Worm (Caenorhabditis elegans) whole organism, midembryonic: ENCODE measurements around the gene F16H6.3.

ENCODE experiments used
- T22C8.4 ChIP-seq: fragments of 200-800 bp; sonication (Bioruptor generic); IDR thresholded peaks from 2 replicates; pipeline ENCODE4 v1.3.6; 2022; ENCODE audit warnings: missing genetic modification characterization, missing compliant biosample characterization
- cog-1 ChIP-seq: sonication (generic microtip); optimal IDR thresholded peaks from 2 replicates; lab custom pipeline; 2016; ENCODE audit warnings: missing genetic modification characterization, missing compliant biosample characterization
- flt-1 ChIP-seq: fragments of 200-800 bp; sonication (Bioruptor generic); IDR thresholded peaks from 2 replicates; pipeline ENCODE4 v1.3.6; 2022; ENCODE audit warnings: missing genetic modification characterization, missing compliant biosample characterization
- klf-2 ChIP-seq: fragments of 200-800 bp; sonication (Bioruptor generic); conservative IDR thresholded peaks from 2 replicates; pipeline ENCODE4 v1.3.6; 2022; ENCODE audit warnings: missing genetic modification reagents, missing genetic modification characterization, missing compliant biosample characterization
- med-1 ChIP-seq: sonication (generic microtip); optimal IDR thresholded peaks from 2 replicates; lab custom pipeline; 2017; ENCODE audit warnings: missing genetic modification characterization, mild to moderate bottlenecking, missing compliant biosample characterization, antibody characterized with exemption, missing genetic modification reagents; ENCODE audit not compliant: insufficient read depth
- ref-1 ChIP-seq: fragments of 200-800 bp; sonication (Bioruptor generic); conservative IDR thresholded peaks from 2 replicates; pipeline ENCODE4 v1.3.6; 2022; ENCODE audit warnings: missing genetic modification reagents, missing genetic modification characterization, missing compliant biosample characterization
- tab-1 ChIP-seq: fragments of 200-800 bp; sonication (Bioruptor generic); IDR thresholded peaks from 2 replicates; pipeline ENCODE4 v1.3.6; 2022; ENCODE audit warnings: missing genetic modification characterization, missing compliant biosample characterization
- ztf-23 ChIP-seq: fragments of 200-800 bp; sonication (Bioruptor generic); IDR thresholded peaks from 2 replicates; pipeline ENCODE4 v1.3.6; 2022; ENCODE audit warnings: missing genetic modification reagents, missing genetic modification characterization, missing compliant biosample characterization
- ztf-29 ChIP-seq: fragments of 200-800 bp; sonication (Bioruptor generic); IDR thresholded peaks from 2 replicates; pipeline ENCODE4 v1.3.6; 2022; ENCODE audit warnings: missing genetic modification reagents, missing genetic modification characterization, missing compliant biosample characterization

The F16H6.3 gene

DNA sequence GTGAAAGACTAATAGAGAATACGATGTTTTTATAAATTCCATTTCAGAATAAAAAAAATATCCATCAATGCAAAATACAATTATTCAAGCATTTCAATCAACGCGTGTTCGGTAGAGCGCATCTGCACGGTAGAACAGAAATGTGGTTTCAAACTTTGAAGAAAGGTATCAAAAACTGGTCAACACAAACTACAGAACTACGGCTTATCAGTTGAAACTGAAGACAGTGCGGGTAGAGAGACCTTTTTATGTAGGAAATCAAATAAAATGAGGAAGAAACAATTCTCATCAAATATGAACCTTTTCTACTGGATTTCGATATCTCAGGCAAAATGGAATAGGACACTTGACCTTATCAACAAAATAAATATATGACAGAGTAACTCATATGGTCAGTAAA, 49.3 kb downstream of the F16H6.3 start:
- TF ChIP-seq med-1 (GFP tag; lab: Kevin White, UChicago) (no peak), T22C8.4 (GFP tag; lab: Robert Waterston, UW) (no peak), tab-1 (GFP tag; lab: Robert Waterston, UW) (no peak), ref-1 (GFP tag; lab: Robert Waterston, UW) (no peak), ztf-23 (GFP tag; lab: Robert Waterston, UW) (no peak), flt-1 (GFP tag; lab: Robert Waterston, UW) (no peak), klf-2 (no peak), ztf-29 (GFP tag; lab: Robert Waterston, UW) (no peak), cog-1 (tag; lab: Kevin White, UChicago) (no peak)

ce11 chrV:18246077-18246476, 51.0 kb downstream of the F16H6.3 start:
- TF ChIP-seq cog-1 (tag; lab: Kevin White, UChicago), result no peak
- TF ChIP-seq klf-2, result no peak
- no peak for TF ChIP-seq flt-1 (GFP tag; lab: Robert Waterston, UW)
- TF ChIP-seq tab-1 (GFP tag; lab: Robert Waterston, UW), result no peak
- TF ChIP-seq ztf-23 (GFP tag; lab: Robert Waterston, UW), result no peak
- TF ChIP-seq ztf-29 (GFP tag; lab: Robert Waterston, UW), result no peak
- TF ChIP-seq med-1 (GFP tag; lab: Kevin White, UChicago), result no peak
- TF ChIP-seq ref-1 (GFP tag; lab: Robert Waterston, UW), result no peak
- TF ChIP-seq T22C8.4 (GFP tag; lab: Robert Waterston, UW), result no peak
